Worm (Caenorhabditis elegans) whole organism, mixed stage, embryonic: ENCODE measurements around the gene nhr-36.

Source experiments
- bed-3 ChIP-seq: fragments of 200-800 bp; sonication (Bioruptor generic); optimal IDR thresholded peaks from 3 replicates; lab custom pipeline; 2018; ENCODE audit warnings: mild to moderate bottlenecking, missing genetic modification characterization, moderate library complexity, missing compliant biosample characterization
- ceh-39 ChIP-seq: fragments of 150-350 bp; optimal IDR thresholded peaks from 2 replicates; lab custom pipeline; 2014; ENCODE audit warnings: missing biosample characterization, missing genetic modification characterization
- ceh-83 ChIP-seq: fragments of 200-800 bp; sonication (Bioruptor generic); optimal IDR thresholded peaks from 2 replicates; lab custom pipeline; 2018; ENCODE audit warnings: mild to moderate bottlenecking, missing genetic modification characterization, missing compliant biosample characterization
- ces-1 ChIP-seq: fragments of 150-350 bp; optimal IDR thresholded peaks from 2 replicates; lab custom pipeline; 2014; ENCODE audit warnings: missing biosample characterization, missing genetic modification reagents, missing genetic modification characterization
- cnd-1 ChIP-seq: fragments of 200-800 bp; sonication (Bioruptor generic); optimal IDR thresholded peaks from 2 replicates; lab custom pipeline; 2018; ENCODE audit warnings: mild to moderate bottlenecking, missing genetic modification characterization, missing compliant biosample characterization
- drap-1 ChIP-seq: fragments of 200-800 bp; sonication (Bioruptor generic); optimal IDR thresholded peaks from 3 replicates; lab custom pipeline; 2018; ENCODE audit warnings: mild to moderate bottlenecking, missing genetic modification characterization, missing compliant biosample characterization
- elt-1 ChIP-seq: sonication (generic microtip); optimal IDR thresholded peaks from 2 replicates; lab custom pipeline; 2017; ENCODE audit warnings: missing genetic modification characterization, mild to moderate bottlenecking, missing compliant biosample characterization, antibody characterized with exemption, moderate library complexity, borderline replicate concordance; ENCODE audit not compliant: insufficient read depth
- flh-1 ChIP-seq: fragments of 200-800 bp; sonication (Bioruptor generic); optimal IDR thresholded peaks from 2 replicates; lab custom pipeline; 2018; ENCODE audit warnings: mild to moderate bottlenecking, missing genetic modification characterization, moderate library complexity, missing compliant biosample characterization
- ham-2 ChIP-seq: fragments of 200-800 bp; sonication (Bioruptor generic); optimal IDR thresholded peaks from 2 replicates; lab custom pipeline; 2018; ENCODE audit warnings: mild to moderate bottlenecking, missing genetic modification characterization, missing compliant biosample characterization
- lin-32 ChIP-seq: fragments of 200-800 bp; sonication (Bioruptor generic); optimal IDR thresholded peaks from 2 replicates; lab custom pipeline; 2018; ENCODE audit warnings: mild to moderate bottlenecking, missing genetic modification characterization, missing compliant biosample characterization
- lsy-2 ChIP-seq: fragments of 150-350 bp; optimal IDR thresholded peaks from 2 replicates; lab custom pipeline; 2014; ENCODE audit warnings: missing biosample characterization, missing genetic modification characterization
- mep-1 ChIP-seq: fragments of 150-350 bp; optimal IDR thresholded peaks from 2 replicates; lab custom pipeline; 2017; ENCODE audit warnings: missing biosample characterization, missing genetic modification reagents, missing genetic modification characterization, inconsistent platforms
- mls-2 ChIP-seq: sonication (generic microtip); optimal IDR thresholded peaks from 2 replicates; lab custom pipeline; 2016; ENCODE audit warnings: mild to moderate bottlenecking, missing genetic modification characterization, moderate library complexity, missing compliant biosample characterization
- nhr-2 ChIP-seq: fragments of 150-350 bp; optimal IDR thresholded peaks from 2 replicates; lab custom pipeline; 2014; ENCODE audit warnings: missing biosample characterization, missing genetic modification characterization
- nhr-237 ChIP-seq: fragments of 150-350 bp; optimal IDR thresholded peaks from 2 replicates; lab custom pipeline; 2014; ENCODE audit warnings: missing biosample characterization, missing genetic modification characterization
- pha-4 ChIP-seq: fragments of 150-350 bp; optimal IDR thresholded peaks from 2 replicates; lab custom pipeline; 2018; ENCODE audit warnings: missing biosample characterization, missing genetic modification reagents, missing genetic modification characterization
- snpc-4 ChIP-seq: fragments of 150-350 bp; optimal IDR thresholded peaks from 2 replicates; lab custom pipeline; 2014; ENCODE audit warnings: missing biosample characterization, missing genetic modification characterization
- sptf-1 ChIP-seq: sonication (generic microtip); optimal IDR thresholded peaks from 2 replicates; lab custom pipeline; 2017; ENCODE audit warnings: mild to moderate bottlenecking, missing genetic modification characterization, moderate library complexity, missing compliant biosample characterization
- tbx-8 ChIP-seq: fragments of 200-800 bp; sonication (Bioruptor generic); optimal IDR thresholded peaks from 2 replicates; lab custom pipeline; 2018; ENCODE audit warnings: mild to moderate bottlenecking, missing genetic modification characterization, moderate library complexity, missing compliant biosample characterization
- unc-120 ChIP-seq: sonication (generic microtip); optimal IDR thresholded peaks from 2 replicates; lab custom pipeline; 2017; ENCODE audit warnings: missing genetic modification characterization, missing compliant biosample characterization; ENCODE audit not compliant: poor library complexity, severe bottlenecking
- unc-62 ChIP-seq: fragments of 150-350 bp; optimal IDR thresholded peaks from 2 replicates; lab custom pipeline; 2014; ENCODE audit warnings: missing biosample characterization, missing genetic modification reagents, missing genetic modification characterization
- zip-8 ChIP-seq: fragments of 150-350 bp; optimal IDR thresholded peaks from 2 replicates; lab custom pipeline; 2014; ENCODE audit warnings: missing biosample characterization, missing genetic modification characterization

nhr-36 gene

ce11 chrV:9225675-9226144 lies 35.7 kb downstream of the nhr-36 start, which contains the start of gene F07C3.2:
F07C3.2 (plus strand) TSS chrV:9226094.
- TF ChIP-seq sptf-1, result no peak
- peak; percentile 51 for TF ChIP-seq ces-1 (GFP tag; lab: Kevin White, UChicago)

DNA sequence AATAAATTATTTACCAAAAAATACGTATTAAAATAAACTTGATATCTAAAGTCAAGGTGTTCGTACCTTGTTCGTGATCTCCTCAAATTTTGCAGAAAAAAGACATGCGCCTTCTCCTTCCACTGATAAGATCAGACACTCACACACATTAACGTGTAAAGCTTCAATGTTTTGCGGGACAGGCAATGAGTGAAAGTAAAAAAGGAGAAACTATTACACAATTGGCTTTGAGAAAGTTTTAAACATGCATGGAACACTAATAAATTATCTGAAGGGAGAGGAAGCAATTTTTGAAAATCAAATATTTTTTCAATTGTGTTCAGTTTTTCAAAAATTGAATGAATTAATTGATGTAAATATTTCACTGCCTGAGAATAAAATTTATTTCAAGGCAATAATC lies 36.4 kb downstream of the nhr-36 start:
- TF ChIP-seq nhr-237 (tag; lab: Kevin White, UChicago) (no peak), cnd-1 (tag; lab: Kevin White, UChicago) (no peak), nhr-2 (tag; lab: Kevin White, UChicago) (no peak), ceh-83 (GFP tag; lab: Kevin White, UChicago) (no peak), bed-3 (no peak), lsy-2 (tag; lab: Kevin White, UChicago) (no peak)

DNA sequence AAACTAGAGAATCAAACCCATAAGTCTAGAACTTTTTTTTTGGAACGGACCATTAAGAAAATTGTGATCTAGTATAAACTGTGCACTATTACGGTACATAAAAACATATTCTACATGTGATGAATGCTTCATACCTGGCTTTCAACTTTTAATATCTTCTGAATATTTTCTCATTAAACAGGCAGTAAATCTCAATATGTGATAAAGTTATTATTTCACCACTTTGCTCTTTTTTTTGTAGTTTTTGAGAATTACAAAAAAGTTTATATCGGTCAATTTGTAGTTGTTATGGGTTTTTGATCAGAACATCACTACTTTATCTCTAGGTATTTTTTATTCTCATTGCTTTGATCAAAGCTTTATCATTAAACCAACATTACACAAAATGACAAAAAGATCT lies 37.0 kb downstream of the nhr-36 start:
- TF ChIP-seq elt-1 (no peak), sptf-1 (no peak), snpc-4 (tag; lab: Kevin White, UChicago) (no peak), ceh-39 (tag; lab: Kevin White, UChicago) (no peak), mep-1 (tag; lab: Kevin White, UChicago) (no peak), drap-1 (no peak), cnd-1 (tag; lab: Kevin White, UChicago) (no peak), nhr-2 (tag; lab: Kevin White, UChicago) (no peak)
- TF ChIP-seq, all 35 proteins: peak for 0

ce11 chrV:9222819-9223218 lies 38.6 kb downstream of the nhr-36 start:
- no peak for TF ChIP-seq ceh-39 (tag; lab: Kevin White, UChicago)
- no peak for TF ChIP-seq unc-62
- no peak for TF ChIP-seq sptf-1

ce11 chrV:9221566-9221965 lies 39.8 kb downstream of the nhr-36 start, which contains the start of gene grd-6:
grd-6 (plus strand) TSS chrV:9221866.
- no peak for TF ChIP-seq unc-62
- TF ChIP-seq zip-8 (tag; lab: Kevin White, UChicago), result peak; percentile 44
- TF ChIP-seq, all 35 proteins: peak for 1

DNA sequence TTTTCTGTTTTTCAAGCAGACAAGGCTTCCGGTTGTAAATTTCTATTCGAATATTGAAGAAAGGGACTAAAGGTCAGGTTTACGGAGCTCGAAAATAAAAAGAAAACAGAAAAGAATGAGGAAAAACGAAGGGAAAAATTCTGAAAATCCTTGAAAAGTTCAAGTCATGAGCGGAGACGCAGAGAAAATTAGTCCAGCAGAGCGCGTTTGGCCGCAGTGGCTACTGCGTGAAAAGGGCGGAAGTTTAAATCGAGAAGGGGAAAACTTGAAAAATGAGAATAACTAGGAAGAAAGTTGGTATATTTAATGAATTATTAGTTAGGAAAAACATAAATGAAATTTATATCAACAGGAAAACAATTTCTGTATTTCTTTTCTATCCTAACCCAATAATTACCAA lies 40.9 kb downstream of the nhr-36 start:
- peak; percentile 66 for TF ChIP-seq mep-1 (tag; lab: Kevin White, UChicago)
- peak; percentile 30 for TF ChIP-seq lsy-2 (tag; lab: Kevin White, UChicago)
- peak; percentile 80 for TF ChIP-seq ces-1 (GFP tag; lab: Kevin White, UChicago)
- TF ChIP-seq drap-1, result no peak
- no peak for TF ChIP-seq lin-32 (GFP tag; lab: Kevin White, UChicago)
- peak; percentile 20 for TF ChIP-seq pha-4 (tag; lab: Kevin White, UChicago)
- no peak for TF ChIP-seq tbx-8 (GFP tag; lab: Kevin White, UChicago)
- TF ChIP-seq snpc-4 (tag; lab: Kevin White, UChicago), result no peak
- TF ChIP-seq unc-62, result no peak
- peak; percentile 28 for TF ChIP-seq nhr-237 (tag; lab: Kevin White, UChicago)
- TF ChIP-seq, all 35 proteins: peak for 5

DNA sequence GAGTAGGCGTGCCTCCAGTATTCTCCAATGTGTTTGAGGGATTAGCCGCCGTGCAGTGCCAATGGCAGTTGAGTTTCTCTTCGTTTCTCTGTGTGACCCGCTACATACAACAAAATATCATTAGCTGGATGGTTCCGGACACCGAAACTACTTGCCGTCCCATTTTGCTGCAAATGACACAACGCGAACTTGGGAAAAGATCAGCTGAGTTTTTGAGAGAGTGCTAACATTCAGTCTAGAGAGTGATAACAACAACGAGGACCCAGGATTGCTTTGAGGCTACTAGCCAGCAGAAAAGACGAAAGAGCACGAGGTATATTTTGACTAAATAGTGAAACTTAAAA lies 42.0 kb downstream of the nhr-36 start:
- TF ChIP-seq flh-1 (no peak), nhr-237 (tag; lab: Kevin White, UChicago) (no peak), sptf-1 (no peak), lin-32 (GFP tag; lab: Kevin White, UChicago) (no peak), unc-120 (tag; lab: Kevin White, UChicago) (no peak), pha-4 (tag; lab: Kevin White, UChicago) (no peak), ham-2 (GFP tag; lab: Kevin White, UChicago) (no peak)

- TF ChIP-seq mls-2 (tag; lab: Kevin White, UChicago) (peak; percentile 37), drap-1 (no peak), unc-62 (peak; percentile 91), nhr-2 (tag; lab: Kevin White, UChicago) (no peak), mep-1 (tag; lab: Kevin White, UChicago) (peak; percentile 22), ces-1 (GFP tag; lab: Kevin White, UChicago) (peak; percentile 20)
These were observed 42.6 kb downstream of the nhr-36 start for ce11 chrV:9218655-9219389.
